Worm (Caenorhabditis elegans) whole organism, L2 larva: ENCODE data around the gene srd-35.
A peak's percentile ranks its signal among the peaks of the same experiment; 100 is the strongest.

ENCODE experiments used
- C34F6.9 ChIP-seq: fragments of 150-350 bp; optimal IDR thresholded peaks from 2 replicates; lab custom pipeline; 2014; ENCODE audit warnings: missing biosample characterization, missing genetic modification characterization
- F13H6.1 ChIP-seq: sonication (generic microtip); optimal IDR thresholded peaks from 2 replicates; lab custom pipeline; 2016; ENCODE audit warnings: missing genetic modification characterization, missing compliant biosample characterization
- R02D3.7 ChIP-seq: fragments of 150-350 bp; optimal IDR thresholded peaks from 2 replicates; lab custom pipeline; 2014; ENCODE audit warnings: missing biosample characterization, missing genetic modification characterization
- Y55F3AM.14 ChIP-seq: fragments of 200-800 bp; sonication (Bioruptor generic); optimal IDR thresholded peaks from 2 replicates; lab custom pipeline; 2018; ENCODE audit warnings: mild to moderate bottlenecking, missing genetic modification characterization, missing compliant biosample characterization
- ZK546.5 ChIP-seq: sonication (generic microtip); optimal IDR thresholded peaks from 2 replicates; lab custom pipeline; 2017; ENCODE audit warnings: missing biosample characterization, missing genetic modification characterization
- alr-1 ChIP-seq: fragments of 150-350 bp; optimal IDR thresholded peaks from 2 replicates; lab custom pipeline; 2014; ENCODE audit warnings: missing biosample characterization, missing genetic modification characterization
- aly-2 ChIP-seq: fragments of 150-350 bp; optimal IDR thresholded peaks from 2 replicates; lab custom pipeline; 2014; ENCODE audit warnings: missing biosample characterization, missing genetic modification characterization
- ama-1 ChIP-seq: fragments of 150-350 bp; optimal IDR thresholded peaks from 2 replicates; lab custom pipeline; 2018; ENCODE audit warnings: inconsistent platforms
- blmp-1 ChIP-seq: sonication (generic microtip); optimal IDR thresholded peaks from 2 replicates; lab custom pipeline; 2017; ENCODE audit warnings: missing genetic modification characterization, mild to moderate bottlenecking, missing compliant biosample characterization, antibody characterized with exemption, moderate library complexity; ENCODE audit not compliant: insufficient read depth
- ceh-16 ChIP-seq: fragments of 150-350 bp; optimal IDR thresholded peaks from 2 replicates; lab custom pipeline; 2014; ENCODE audit warnings: missing biosample characterization, missing genetic modification characterization
- ceh-82 ChIP-seq: fragments of 150-350 bp; optimal IDR thresholded peaks from 2 replicates; lab custom pipeline; 2014; ENCODE audit warnings: missing biosample characterization, missing genetic modification characterization
- crh-2 ChIP-seq: sonication (generic microtip); optimal IDR thresholded peaks from 2 replicates; lab custom pipeline; 2017; ENCODE audit warnings: missing biosample characterization, missing genetic modification characterization
- dmd-4 ChIP-seq: sonication (generic microtip); optimal IDR thresholded peaks from 2 replicates; lab custom pipeline; 2017; ENCODE audit warnings: missing biosample characterization, missing genetic modification characterization
- egl-27 ChIP-seq: sonication (generic microtip); optimal IDR thresholded peaks from 3 replicates; lab custom pipeline; 2017; ENCODE audit warnings: missing biosample characterization, missing genetic modification reagents, missing genetic modification characterization
- elt-1 ChIP-seq: fragments of 150-350 bp; optimal IDR thresholded peaks from 2 replicates; lab custom pipeline; 2014; ENCODE audit warnings: missing biosample characterization, missing genetic modification characterization
- elt-3 ChIP-seq: sonication (generic microtip); optimal IDR thresholded peaks from 2 replicates; lab custom pipeline; 2017; ENCODE audit warnings: missing biosample characterization, missing genetic modification characterization
- fos-1 ChIP-seq: fragments of 150-350 bp; optimal IDR thresholded peaks from 2 replicates; lab custom pipeline; 2014; ENCODE audit warnings: missing biosample characterization, missing genetic modification characterization
- gmeb-1 ChIP-seq: fragments of 150-350 bp; optimal IDR thresholded peaks from 2 replicates; lab custom pipeline; 2014; ENCODE audit warnings: missing biosample characterization, missing genetic modification characterization
- lin-11 ChIP-seq: fragments of 150-350 bp; sonication (generic microtip); optimal IDR thresholded peaks from 2 replicates; lab custom pipeline; 2014; ENCODE audit warnings: missing biosample characterization, missing genetic modification characterization, inconsistent platforms, mixed read lengths
- lin-13 ChIP-seq: fragments of 150-350 bp; optimal IDR thresholded peaks from 2 replicates; lab custom pipeline; 2014; ENCODE audit warnings: missing biosample characterization, missing genetic modification reagents, missing genetic modification characterization
- lin-39 ChIP-seq: fragments of 150-350 bp; optimal IDR thresholded peaks from 2 replicates; lab custom pipeline; 2014; ENCODE audit warnings: missing biosample characterization, missing genetic modification reagents, missing genetic modification characterization
- lsy-2 ChIP-seq, 2 experiments: fragments of 150-350 bp in 1 of 2; sonication (generic microtip) in 1 of 2; optimal IDR thresholded peaks; 2 replicates each; lab custom pipeline; 2014 to 2017; ENCODE audit warnings: missing biosample characterization in 2 of 2, missing genetic modification characterization in 2 of 2
- mab-5 ChIP-seq: fragments of 150-350 bp; optimal IDR thresholded peaks from 2 replicates; lab custom pipeline; 2014; ENCODE audit warnings: missing biosample characterization, missing genetic modification characterization
- mbf-1 ChIP-seq: sonication (generic microtip); optimal IDR thresholded peaks from 2 replicates; lab custom pipeline; 2017; ENCODE audit warnings: missing biosample characterization, missing genetic modification characterization
- mdl-1 ChIP-seq, 2 experiments: fragments of 150-350 bp in 1 of 2; sonication (generic microtip) in 1 of 2; optimal IDR thresholded peaks; 2 replicates each; lab custom pipeline; 2017; ENCODE audit warnings: missing biosample characterization in 2 of 2, missing genetic modification characterization in 2 of 2
- nhr-10 ChIP-seq: sonication (generic microtip); optimal IDR thresholded peaks from 2 replicates; lab custom pipeline; 2017; ENCODE audit warnings: missing biosample characterization, missing genetic modification characterization
- nhr-11 ChIP-seq: fragments of 150-350 bp; optimal IDR thresholded peaks from 2 replicates; lab custom pipeline; 2014; ENCODE audit warnings: missing biosample characterization, missing genetic modification characterization
- nhr-12 ChIP-seq: fragments of 150-350 bp; optimal IDR thresholded peaks from 2 replicates; lab custom pipeline; 2014; ENCODE audit warnings: missing biosample characterization, missing genetic modification characterization
- nhr-129 ChIP-seq: fragments of 150-350 bp; optimal IDR thresholded peaks from 2 replicates; lab custom pipeline; 2014; ENCODE audit warnings: missing biosample characterization, missing genetic modification characterization
- nhr-21 ChIP-seq: fragments of 150-350 bp; optimal IDR thresholded peaks from 2 replicates; lab custom pipeline; 2014; ENCODE audit warnings: missing biosample characterization, missing genetic modification characterization
- nhr-23 ChIP-seq: fragments of 150-350 bp; optimal IDR thresholded peaks from 2 replicates; lab custom pipeline; 2014; ENCODE audit warnings: missing biosample characterization, missing genetic modification reagents, missing genetic modification characterization
- nhr-237 ChIP-seq: fragments of 150-350 bp; optimal IDR thresholded peaks from 2 replicates; lab custom pipeline; 2014; ENCODE audit warnings: missing biosample characterization, missing genetic modification characterization
- nhr-25 ChIP-seq: fragments of 150-350 bp; sonication (generic microtip); optimal IDR thresholded peaks from 3 replicates; lab custom pipeline; 2014; ENCODE audit warnings: missing biosample characterization, missing genetic modification characterization
- nhr-6 ChIP-seq: fragments of 150-350 bp; optimal IDR thresholded peaks from 2 replicates; lab custom pipeline; 2014; ENCODE audit warnings: missing biosample characterization, missing genetic modification characterization
- nhr-77 ChIP-seq: fragments of 150-350 bp; optimal IDR thresholded peaks from 2 replicates; lab custom pipeline; 2014; ENCODE audit warnings: missing biosample characterization, missing genetic modification characterization
- peb-1 ChIP-seq: fragments of 150-350 bp; optimal IDR thresholded peaks from 2 replicates; lab custom pipeline; 2014; ENCODE audit warnings: missing biosample characterization, missing genetic modification characterization
- sem-4 ChIP-seq: fragments of 150-350 bp; optimal IDR thresholded peaks from 2 replicates; lab custom pipeline; 2014; ENCODE audit warnings: missing biosample characterization, missing genetic modification reagents, missing genetic modification characterization
- skn-1 ChIP-seq: sonication (generic microtip); optimal IDR thresholded peaks from 2 replicates; lab custom pipeline; 2017; ENCODE audit warnings: missing biosample characterization, missing genetic modification characterization
- sma-3 ChIP-seq: sonication (generic microtip); optimal IDR thresholded peaks from 2 replicates; lab custom pipeline; 2016; ENCODE audit warnings: missing genetic modification reagents, missing genetic modification characterization, missing compliant biosample characterization
- sma-9 ChIP-seq, 2 experiments: fragments of 150-350 bp in 1 of 2; sonication (generic microtip) in 1 of 2; optimal IDR thresholded peaks; 2 replicates each; lab custom pipeline; 2014 to 2016; ENCODE audit warnings: missing genetic modification characterization in 2 of 2, mild to moderate bottlenecking in 1 of 2, missing biosample characterization in 1 of 2, missing compliant biosample characterization in 1 of 2, missing genetic modification reagents in 1 of 2, moderate library complexity in 1 of 2
- snpc-4 ChIP-seq: fragments of 150-350 bp; optimal IDR thresholded peaks from 2 replicates; lab custom pipeline; 2014; ENCODE audit warnings: missing biosample characterization, missing genetic modification characterization
- unc-39 ChIP-seq: fragments of 150-350 bp; optimal IDR thresholded peaks from 2 replicates; lab custom pipeline; 2014; ENCODE audit warnings: missing biosample characterization, missing genetic modification characterization
- unc-55 ChIP-seq: fragments of 150-350 bp; sonication (generic microtip); optimal IDR thresholded peaks from 3 replicates; lab custom pipeline; 2014; ENCODE audit warnings: missing biosample characterization, missing genetic modification reagents, missing genetic modification characterization
- unc-62 ChIP-seq: fragments of 150-350 bp; optimal IDR thresholded peaks from 2 replicates; lab custom pipeline; 2014; ENCODE audit warnings: missing biosample characterization, missing genetic modification reagents, missing genetic modification characterization
- zag-1 ChIP-seq: fragments of 150-350 bp; optimal IDR thresholded peaks from 2 replicates; lab custom pipeline; 2014; ENCODE audit warnings: missing biosample characterization, missing genetic modification characterization
- ztf-1 ChIP-seq: fragments of 200-800 bp; sonication (Bioruptor generic); conservative IDR thresholded peaks from 2 replicates; pipeline ENCODE4 v1.3.6; 2022; ENCODE audit warnings: missing genetic modification characterization, missing compliant biosample characterization
- ztf-11 ChIP-seq: sonication (generic microtip); optimal IDR thresholded peaks from 2 replicates; lab custom pipeline; 2017; ENCODE audit warnings: missing biosample characterization, missing genetic modification characterization
- ztf-4 ChIP-seq: fragments of 150-350 bp; optimal IDR thresholded peaks from 2 replicates; lab custom pipeline; 2014; ENCODE audit warnings: missing biosample characterization, missing genetic modification characterization

Gene srd-35

DNA sequence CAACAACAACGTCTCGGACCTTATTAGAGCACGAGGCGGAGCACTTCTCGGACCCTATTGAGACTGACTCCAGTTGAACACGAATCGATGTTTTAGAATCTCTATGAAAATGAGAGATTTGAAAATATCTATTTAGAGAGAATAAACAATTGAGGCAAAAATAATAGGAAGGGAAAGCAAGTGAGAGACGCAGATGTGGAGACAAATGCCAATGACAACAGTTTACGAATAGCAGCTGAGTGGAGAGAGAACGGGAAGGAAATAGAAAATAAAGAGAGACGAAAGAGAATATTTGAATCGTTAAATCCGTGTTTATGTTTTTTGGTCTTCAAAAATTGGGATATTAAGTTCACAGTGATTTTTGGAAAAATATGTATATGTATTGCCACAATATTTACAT, 45.7 kb downstream of the srd-35 start:
- TF ChIP-seq nhr-21 (no peak), lsy-2 (tag; optimal IDR thresholded peaks at IDR 0.05; lab: Kevin White, UChicago) (peak in 1 of 2 experiments; percentile 49), R02D3.7 (no peak), ztf-11 (tag; lab: Kevin White, UChicago) (no peak), F13H6.1 (tag; lab: Kevin White, UChicago) (peak; percentile 7), zag-1 (tag; lab: Kevin White, UChicago) (no peak), lin-39 (tag; lab: Kevin White, UChicago) (no peak), sem-4 (tag; lab: Kevin White, UChicago) (no peak), nhr-10 (tag; lab: Kevin White, UChicago) (no peak), unc-39 (tag; lab: Kevin White, UChicago) (no peak), snpc-4 (tag; lab: Kevin White, UChicago) (no peak), mab-5 (no peak), ztf-1 (GFP tag; lab: Robert Waterston, UW) (no peak), nhr-237 (tag; lab: Kevin White, UChicago) (no peak), lin-13 (GFP tag; lab: Kevin White, UChicago) (peak; percentile 21), blmp-1 (tag; lab: Kevin White, UChicago) (peak; percentile 39), fos-1 (no peak), nhr-129 (tag; lab: Kevin White, UChicago) (peak; percentile 37), sma-3 (GFP tag; lab: Kevin White, UChicago) (no peak), skn-1 (no peak), unc-62 (GFP tag; lab: Kevin White, UChicago) (no peak), ceh-82 (no peak), lin-11 (tag; lab: Kevin White, UChicago) (no peak), ztf-4 (tag; lab: Kevin White, UChicago) (no peak), unc-55 (peak; percentile 32), ceh-16 (tag; lab: Kevin White, UChicago) (no peak), alr-1 (tag; lab: Kevin White, UChicago) (no peak), mdl-1 (tag; optimal IDR thresholded peaks at IDR 0.05; lab: Kevin White, UChicago) (no peak), gmeb-1 (tag; lab: Kevin White, UChicago) (no peak), nhr-77 (tag; lab: Kevin White, UChicago) (no peak), aly-2 (tag; lab: Kevin White, UChicago) (no peak), ama-1 (lab: Kevin White, UChicago) (no peak), sma-9 (GFP tag; optimal IDR thresholded peaks at IDR 0.05; lab: Kevin White, UChicago) (no peak), sma-9 (tag; optimal IDR thresholded peaks at IDR 0.05; lab: Kevin White, UChicago) (no peak), elt-1 (tag; lab: Kevin White, UChicago) (no peak), egl-27 (tag; lab: Kevin White, UChicago) (no peak), nhr-6 (tag; lab: Kevin White, UChicago) (no peak), nhr-23 (tag; lab: Kevin White, UChicago) (no peak), peb-1 (no peak), nhr-25 (tag; lab: Kevin White, UChicago) (no peak), elt-3 (no peak), mbf-1 (tag; lab: Kevin White, UChicago) (no peak), Y55F3AM.14 (no peak), C34F6.9 (tag; lab: Kevin White, UChicago) (peak; percentile 57), crh-2 (tag; lab: Kevin White, UChicago) (peak; percentile 49), dmd-4 (no peak), nhr-12 (tag; lab: Kevin White, UChicago) (no peak), ZK546.5 (no peak), nhr-11 (tag; lab: Kevin White, UChicago) (no peak)
